Fruit fly (Drosophila melanogaster): ENCODE measurements around the gene GlyRS.

GlyRS gene

DNA sequence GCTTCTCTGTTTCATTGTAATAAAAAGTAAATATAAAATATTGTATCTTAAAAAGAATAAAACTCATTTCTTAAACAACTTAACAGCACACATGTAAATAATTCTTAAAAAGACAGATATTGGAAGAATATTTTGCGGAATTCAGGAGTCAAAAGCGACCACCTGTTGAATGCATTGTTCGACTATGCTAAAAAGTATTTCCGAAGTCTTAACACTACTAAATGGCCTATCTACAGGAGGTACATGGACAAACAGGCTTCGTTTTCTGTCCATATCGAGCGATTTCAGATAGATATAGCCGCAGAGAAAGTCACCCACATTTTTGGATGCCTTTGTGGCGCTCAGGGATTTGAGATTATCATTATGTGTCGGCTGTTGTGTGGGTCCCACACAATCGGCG, 48.2 kb downstream of the GlyRS start:
- peak; percentile 2 for TF ChIP-seq HLH106 (tag; optimal IDR thresholded peaks at IDR 0.05)
- TF ChIP-seq CG9705 (GFP tag; optimal IDR thresholded peaks at IDR 0.05), result peak; percentile 11
- no peak for TF ChIP-seq CG32264 (GFP tag; optimal IDR thresholded peaks at IDR 0.05)
- no peak for TF ChIP-seq pan (optimal IDR thresholded peaks at IDR 0.05)

DNA sequence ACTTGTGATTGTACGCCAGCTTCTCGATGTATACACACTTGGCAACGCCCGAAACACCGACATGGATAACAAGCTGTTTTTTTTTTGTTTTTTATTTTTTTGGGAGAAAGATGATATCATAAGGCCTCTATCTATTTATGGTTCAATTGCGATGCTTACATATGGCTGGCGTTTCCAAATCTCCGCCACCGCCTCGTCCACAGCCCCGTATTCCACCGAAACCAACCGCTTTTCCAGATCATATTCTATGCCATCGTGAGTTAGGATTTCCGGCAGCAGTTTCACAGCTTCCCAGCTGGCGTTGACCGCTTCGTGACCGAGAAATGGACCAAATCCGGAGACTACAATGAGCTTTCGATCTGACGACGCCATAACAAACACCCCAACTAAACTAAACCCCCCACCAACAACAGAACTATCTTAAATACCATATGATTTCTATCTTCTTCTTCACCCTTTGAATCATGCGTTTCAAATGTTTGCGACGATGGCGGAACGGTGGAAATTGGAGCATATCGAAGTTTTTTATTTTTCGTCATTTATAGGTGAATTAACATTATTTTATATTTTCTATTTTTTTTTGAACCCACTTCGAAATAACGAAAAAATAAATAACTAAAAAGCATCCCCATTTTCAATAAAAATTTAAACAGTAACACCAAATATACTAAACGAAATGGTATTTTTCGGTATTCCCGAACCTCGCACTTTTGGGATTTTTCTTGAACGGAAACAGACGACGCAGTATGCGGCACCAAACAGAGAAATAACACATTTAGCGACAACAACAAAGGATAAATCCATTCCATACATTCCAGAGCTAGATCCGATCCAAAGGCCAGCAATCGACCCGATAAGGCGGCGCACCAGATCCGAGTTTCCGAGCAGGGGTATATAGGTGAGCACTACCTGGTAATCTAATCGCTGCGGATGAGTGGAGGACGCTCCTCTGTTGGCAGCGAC, 49.0 kb downstream of the GlyRS start, which contains the start of the genes CG32147 and Pex3:
TSS of gene CG32147 (minus strand) at position 422 of the 963 bp plus-strand sequence.
TSS of gene Pex3 (plus strand) at position 718 of the 963 bp plus-strand sequence.
- TF ChIP-seq brk (GFP tag; optimal IDR thresholded peaks at IDR 0.05) (peak; percentile 57), woc (GFP tag; optimal IDR thresholded peaks at IDR 0.05) (peak; percentile 22), foxo (GFP tag; optimal IDR thresholded peaks at IDR 0.05) (peak in 1 of 2 experiments; percentile 15), psq (GFP tag; optimal IDR thresholded peaks at IDR 0.05) (no peak), Sp1 (GFP tag; optimal IDR thresholded peaks at IDR 0.05) (peak; percentile 6), Jra (GFP tag; optimal IDR thresholded peaks at IDR 0.05) (peak; percentile 5), Hnf4 (GFP tag; optimal IDR thresholded peaks at IDR 0.05) (peak; percentile 32), h (GFP tag; optimal IDR thresholded peaks at IDR 0.05) (peak; percentile 32), Rel (GFP tag; optimal IDR thresholded peaks at IDR 0.05) (no peak), Rel (tag; optimal IDR thresholded peaks at IDR 0.05) (peak; percentile 78), Abd-B (GFP tag; optimal IDR thresholded peaks at IDR 0.05) (no peak), HLH106 (tag; optimal IDR thresholded peaks at IDR 0.05) (no peak), N (GFP tag; optimal IDR thresholded peaks at IDR 0.05) (no peak)

DNA sequence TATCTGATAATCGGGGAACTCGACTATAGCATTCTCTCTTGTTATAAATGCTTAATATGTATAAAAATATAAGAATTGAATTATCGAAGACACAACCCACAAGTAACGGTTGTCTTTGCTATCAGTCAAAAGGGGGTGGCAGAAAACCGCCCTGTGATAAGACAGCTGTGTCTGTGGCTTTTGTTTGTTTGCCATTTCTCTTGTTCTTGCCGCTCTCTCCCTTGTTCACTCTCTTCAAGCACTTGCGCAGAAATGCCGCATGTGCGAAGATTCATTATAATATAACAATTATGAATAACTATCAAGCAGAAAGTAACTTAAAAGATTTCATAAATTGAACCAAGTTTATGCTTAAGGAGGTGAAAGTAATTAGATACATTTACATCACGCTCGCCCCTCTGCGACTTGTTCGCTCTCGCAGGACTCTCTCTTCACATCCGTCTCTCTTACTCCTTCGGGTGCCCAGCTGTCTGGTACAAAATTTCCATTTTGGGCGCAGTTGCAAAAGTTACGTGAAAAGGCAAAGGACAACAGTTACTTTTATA, 51.8 kb downstream of the GlyRS start, which contains the start of gene FucTA:
TSS of gene FucTA (plus strand) at position 495 of the 545 bp plus-strand sequence.
- TF ChIP-seq Mio (GFP tag; optimal IDR thresholded peaks at IDR 0.05), result no peak
- TF ChIP-seq GATAd (GFP tag; optimal IDR thresholded peaks at IDR 0.05), result no peak
- TF ChIP-seq h (GFP tag; optimal IDR thresholded peaks at IDR 0.05), result no peak
- TF ChIP-seq Hr78 (GFP tag; optimal IDR thresholded peaks at IDR 0.05), result no peak
- no peak for TF ChIP-seq Rel (GFP tag; optimal IDR thresholded peaks at IDR 0.05)
- TF ChIP-seq Rel (tag; optimal IDR thresholded peaks at IDR 0.05), result no peak
- TF ChIP-seq Abd-B (GFP tag; optimal IDR thresholded peaks at IDR 0.05), result no peak
- no peak for TF ChIP-seq usp (GFP tag; optimal IDR thresholded peaks at IDR 0.05)
- TF ChIP-seq Vsx2 (GFP tag; optimal IDR thresholded peaks at IDR 0.05; ENCODE audit: partially characterized antibody), result no peak
- TF ChIP-seq ey (GFP tag; optimal IDR thresholded peaks at IDR 0.05), result no peak
- TF ChIP-seq Dif (GFP tag; optimal IDR thresholded peaks at IDR 0.05; ENCODE audit: partially characterized antibody), result no peak
- no peak for TF ChIP-seq rgr (GFP tag; optimal IDR thresholded peaks at IDR 0.05)
- TF ChIP-seq N (GFP tag; optimal IDR thresholded peaks at IDR 0.05), result no peak
- no peak for TF ChIP-seq lola (GFP tag; optimal IDR thresholded peaks at IDR 0.05)
- no peak for TF ChIP-seq Myc (optimal IDR thresholded peaks at IDR 0.05)
- TF ChIP-seq jim (GFP tag; optimal IDR thresholded peaks at IDR 0.05), result no peak
- TF ChIP-seq tai (GFP tag; optimal IDR thresholded peaks at IDR 0.05), result no peak
- no peak for TF ChIP-seq psq (GFP tag; optimal IDR thresholded peaks at IDR 0.05)

Measured in whole organism, wandering third instar larva.